Fruit fly (Drosophila melanogaster): ENCODE data around the gene bark.

Gene bark

dm6 chr2L:3813255-3813875 is 26.4 kb downstream of the bark start, which contains the start of gene CG3407:
Gene CG3407, minus strand, starts transcription at chr2L:3813410.
- TF ChIP-seq Dll (optimal IDR thresholded peaks at IDR 0.05) = no peak

- TF ChIP-seq usp (GFP tag; optimal IDR thresholded peaks at IDR 0.05) = no peak
- TF ChIP-seq psq (optimal IDR thresholded peaks at IDR 0.05) = no peak
- TF ChIP-seq Dll (optimal IDR thresholded peaks at IDR 0.05) = no peak
Measured at dm6 chr2L:3814163-3814562, 27.2 kb downstream of the bark start.

- TF ChIP-seq usp (GFP tag; optimal IDR thresholded peaks at IDR 0.05) = no peak
- TF ChIP-seq EcR (GFP tag; optimal IDR thresholded peaks at IDR 0.05) = no peak
- no peak for TF ChIP-seq CG8478 (optimal IDR thresholded peaks at IDR 0.05)
- TF ChIP-seq Dll (optimal IDR thresholded peaks at IDR 0.05) = no peak
- TF ChIP-seq psq (optimal IDR thresholded peaks at IDR 0.05) = no peak
- TF ChIP-seq pan (optimal IDR thresholded peaks at IDR 0.05) = no peak
Measured at dm6 chr2L:3818903-3819302, 31.9 kb downstream of the bark start.

- TF ChIP-seq EcR (GFP tag; optimal IDR thresholded peaks at IDR 0.05) = no peak
- TF ChIP-seq psq (optimal IDR thresholded peaks at IDR 0.05) = no peak
- no peak for TF ChIP-seq usp (GFP tag; optimal IDR thresholded peaks at IDR 0.05)
- no peak for TF ChIP-seq CG8478 (optimal IDR thresholded peaks at IDR 0.05)
- TF ChIP-seq Dll (optimal IDR thresholded peaks at IDR 0.05) = no peak
- no peak for TF ChIP-seq pan (optimal IDR thresholded peaks at IDR 0.05)
Measured at dm6 chr2L:3822462-3823065, 35.6 kb downstream of the bark start.

dm6 chr2L:3823835-3824234 is 36.9 kb downstream of the bark start:
- no peak for TF ChIP-seq Dll (optimal IDR thresholded peaks at IDR 0.05)
- no peak for TF ChIP-seq CG8478 (optimal IDR thresholded peaks at IDR 0.05)
- TF ChIP-seq pan (optimal IDR thresholded peaks at IDR 0.05) = no peak
- no peak for TF ChIP-seq psq (optimal IDR thresholded peaks at IDR 0.05)
- TF ChIP-seq usp (GFP tag; optimal IDR thresholded peaks at IDR 0.05) = no peak
- TF ChIP-seq EcR (GFP tag; optimal IDR thresholded peaks at IDR 0.05) = no peak

dm6 chr2L:3825413-3825812 is 38.4 kb downstream of the bark start, which contains the start of gene slp1:
Gene slp1, plus strand, starts transcription at chr2L:3825675.
- TF ChIP-seq EcR (GFP tag; optimal IDR thresholded peaks at IDR 0.05) (no peak), Dll (optimal IDR thresholded peaks at IDR 0.05) (no peak), CG8478 (optimal IDR thresholded peaks at IDR 0.05) (no peak), usp (GFP tag; optimal IDR thresholded peaks at IDR 0.05) (no peak), psq (optimal IDR thresholded peaks at IDR 0.05) (no peak), pan (optimal IDR thresholded peaks at IDR 0.05) (no peak)

- no peak for TF ChIP-seq psq (optimal IDR thresholded peaks at IDR 0.05)
- no peak for TF ChIP-seq Dll (optimal IDR thresholded peaks at IDR 0.05)
- no peak for TF ChIP-seq CG8478 (optimal IDR thresholded peaks at IDR 0.05)
- TF ChIP-seq pan (optimal IDR thresholded peaks at IDR 0.05) = no peak
- TF ChIP-seq usp (GFP tag; optimal IDR thresholded peaks at IDR 0.05) = no peak
- no peak for TF ChIP-seq EcR (GFP tag; optimal IDR thresholded peaks at IDR 0.05)
Measured at dm6 chr2L:3827406-3828133, 40.6 kb downstream of the bark start.

dm6 chr2L:3829220-3829619 is 42.3 kb downstream of the bark start:
- TF ChIP-seq usp (GFP tag; optimal IDR thresholded peaks at IDR 0.05) = no peak
- TF ChIP-seq pan (optimal IDR thresholded peaks at IDR 0.05) = no peak
- TF ChIP-seq EcR (GFP tag; optimal IDR thresholded peaks at IDR 0.05) = no peak
- TF ChIP-seq CG8478 (optimal IDR thresholded peaks at IDR 0.05) = no peak
- no peak for TF ChIP-seq Dll (optimal IDR thresholded peaks at IDR 0.05)

- TF ChIP-seq Dll (optimal IDR thresholded peaks at IDR 0.05) (no peak), pan (optimal IDR thresholded peaks at IDR 0.05) (no peak), EcR (GFP tag; optimal IDR thresholded peaks at IDR 0.05) (no peak), usp (GFP tag; optimal IDR thresholded peaks at IDR 0.05) (no peak), psq (optimal IDR thresholded peaks at IDR 0.05) (no peak), CG8478 (optimal IDR thresholded peaks at IDR 0.05) (no peak)
Measured at dm6 chr2L:3831694-3832093, 44.7 kb downstream of the bark start.

- TF ChIP-seq pan (optimal IDR thresholded peaks at IDR 0.05) = no peak
- TF ChIP-seq Dll (optimal IDR thresholded peaks at IDR 0.05) = no peak
- no peak for TF ChIP-seq EcR (GFP tag; optimal IDR thresholded peaks at IDR 0.05)
- no peak for TF ChIP-seq usp (GFP tag; optimal IDR thresholded peaks at IDR 0.05)
- TF ChIP-seq psq (optimal IDR thresholded peaks at IDR 0.05) = no peak
- no peak for TF ChIP-seq CG8478 (optimal IDR thresholded peaks at IDR 0.05)
Measured at dm6 chr2L:3832249-3832675, 45.3 kb downstream of the bark start.

dm6 chr2L:3833924-3834323 is 47.0 kb downstream of the bark start:
- TF ChIP-seq CG8478 (optimal IDR thresholded peaks at IDR 0.05) (no peak), psq (optimal IDR thresholded peaks at IDR 0.05) (no peak)

dm6 chr2L:3835221-3835620 is 48.3 kb downstream of the bark start:
- TF ChIP-seq Dll (optimal IDR thresholded peaks at IDR 0.05) (no peak), usp (GFP tag; optimal IDR thresholded peaks at IDR 0.05) (no peak)

dm6 chr2L:3836440-3836890 is 49.5 kb downstream of the bark start, which contains the start of gene slp2:
Gene slp2, plus strand, starts transcription at chr2L:3836840.
- TF ChIP-seq usp (GFP tag; optimal IDR thresholded peaks at IDR 0.05) (no peak), CG8478 (optimal IDR thresholded peaks at IDR 0.05) (peak; percentile 35), Dll (optimal IDR thresholded peaks at IDR 0.05) (no peak)
